Worm (Caenorhabditis elegans) whole organism, early embryonic: ENCODE measurements around the gene srh-97.

Experiments used
- B0310.2 ChIP-seq: sonication (generic microtip); optimal IDR thresholded peaks from 2 replicates; lab custom pipeline; 2016; ENCODE audit warnings: mild to moderate bottlenecking, missing genetic modification characterization, missing compliant biosample characterization
- F13C5.2 ChIP-seq: sonication (generic microtip); optimal IDR thresholded peaks from 2 replicates; lab custom pipeline; 2017; ENCODE audit warnings: mild to moderate bottlenecking, missing genetic modification characterization, inconsistent platforms, missing compliant biosample characterization
- aly-1 ChIP-seq: sonication (generic microtip); optimal IDR thresholded peaks from 2 replicates; lab custom pipeline; 2016; ENCODE audit warnings: missing genetic modification characterization, missing compliant biosample characterization
- ama-1 ChIP-seq: fragments of 150-350 bp; optimal IDR thresholded peaks from 2 replicates; lab custom pipeline; 2014
- ceh-13 ChIP-seq: fragments of 200-800 bp; sonication (Bioruptor generic); optimal IDR thresholded peaks from 2 replicates; lab custom pipeline; 2018; ENCODE audit warnings: mild to moderate bottlenecking, missing genetic modification characterization, missing compliant biosample characterization
- ceh-36 ChIP-seq: sonication (generic microtip); optimal IDR thresholded peaks from 2 replicates; lab custom pipeline; 2016; ENCODE audit warnings: missing genetic modification characterization, inconsistent platforms, missing compliant biosample characterization
- ets-7 ChIP-seq: sonication (generic microtip); optimal IDR thresholded peaks from 2 replicates; lab custom pipeline; 2016; ENCODE audit warnings: missing genotype, missing genetic modification characterization, missing compliant biosample characterization
- flt-1 ChIP-seq: fragments of 200-800 bp; sonication (Bioruptor generic); IDR thresholded peaks from 2 replicates; pipeline ENCODE4 v1.3.6; 2022; ENCODE audit warnings: missing genetic modification characterization, missing compliant biosample characterization
- hmbx-1 ChIP-seq: sonication (generic microtip); optimal IDR thresholded peaks from 2 replicates; lab custom pipeline; 2016; ENCODE audit warnings: mild to moderate bottlenecking, missing genetic modification characterization, missing compliant biosample characterization
- hmg-4 ChIP-seq: fragments of 200-800 bp; sonication (Bioruptor generic); optimal IDR thresholded peaks from 2 replicates; lab custom pipeline; 2018; ENCODE audit warnings: mild to moderate bottlenecking, missing genetic modification characterization, missing compliant biosample characterization
- hnd-1 ChIP-seq: sonication (generic microtip); optimal IDR thresholded peaks from 2 replicates; lab custom pipeline; 2016; ENCODE audit warnings: missing genetic modification characterization, missing compliant biosample characterization
- pes-1 ChIP-seq: fragments of 200-800 bp; sonication (Bioruptor generic); IDR thresholded peaks from 2 replicates; pipeline ENCODE4 v1.3.6; 2022; ENCODE audit warnings: missing genetic modification reagents, missing genetic modification characterization, missing compliant biosample characterization
- scrt-1 ChIP-seq: fragments of 200-800 bp; sonication (Bioruptor generic); IDR thresholded peaks from 2 replicates; pipeline ENCODE4 v1.3.6; 2022; ENCODE audit warnings: missing genetic modification characterization, missing compliant biosample characterization
- sea-1 ChIP-seq: fragments of 200-800 bp; sonication (Bioruptor generic); conservative IDR thresholded peaks from 2 replicates; pipeline ENCODE4 v1.3.6; 2022; ENCODE audit warnings: missing genetic modification characterization, missing compliant biosample characterization
- tbx-11 ChIP-seq: fragments of 200-800 bp; sonication (Bioruptor generic); IDR thresholded peaks from 2 replicates; pipeline ENCODE4 v1.3.6; 2022; ENCODE audit warnings: missing genetic modification characterization, missing compliant biosample characterization
- tbx-37 ChIP-seq: fragments of 200-800 bp; sonication (Bioruptor generic); conservative IDR thresholded peaks from 2 replicates; pipeline ENCODE4 v1.3.6; 2022; ENCODE audit warnings: missing genetic modification reagents, missing genetic modification characterization, missing compliant biosample characterization
- tra-4 ChIP-seq: sonication (generic microtip); optimal IDR thresholded peaks from 2 replicates; lab custom pipeline; 2017; ENCODE audit warnings: missing genetic modification characterization, missing compliant biosample characterization

Gene srh-97

DNA sequence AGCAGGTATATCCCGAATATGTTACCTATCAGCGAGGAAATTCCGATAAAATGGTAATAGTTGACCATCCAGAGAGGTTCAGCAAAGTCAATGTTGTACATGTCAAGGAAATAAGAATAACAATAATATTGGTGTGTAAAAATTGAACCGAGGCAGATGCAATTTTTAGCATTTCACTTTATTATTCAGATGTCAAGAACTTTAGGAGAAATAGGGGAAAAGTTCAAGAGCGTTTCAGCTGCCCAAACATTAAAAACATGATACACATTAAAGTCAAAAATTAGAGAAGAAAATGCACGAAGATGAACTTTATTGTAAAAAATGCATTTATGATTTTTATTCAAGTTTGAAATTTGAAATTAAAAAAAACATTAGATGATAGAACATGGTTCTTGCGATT, 8.6 kb upstream of the srh-97 start, which contains the start of gene sri-69:
Gene sri-69 (minus strand): TSS at position 101 of the 400 bp plus-strand sequence.
- TF ChIP-seq hmg-4 (GFP tag; lab: Kevin White, UChicago), result no peak
- no peak for TF ChIP-seq hnd-1
- TF ChIP-seq flt-1, result no peak
- TF ChIP-seq F13C5.2 (tag; lab: Kevin White, UChicago), result no peak
- TF ChIP-seq ets-7 (tag; lab: Kevin White, UChicago), result no peak
- no peak for TF ChIP-seq tbx-11 (GFP tag; lab: Robert Waterston, UW)
- no peak for TF ChIP-seq tra-4
- TF ChIP-seq sea-1 (GFP tag; lab: Robert Waterston, UW), result no peak
- no peak for TF ChIP-seq ceh-13
- TF ChIP-seq tbx-37, result no peak
- no peak for TF ChIP-seq pes-1 (GFP tag; lab: Robert Waterston, UW)
- TF ChIP-seq scrt-1 (GFP tag; lab: Robert Waterston, UW), result no peak
- no peak for TF ChIP-seq ama-1
- no peak for TF ChIP-seq hmbx-1 (tag; lab: Kevin White, UChicago)
- TF ChIP-seq aly-1, result no peak
- no peak for TF ChIP-seq ceh-36

DNA sequence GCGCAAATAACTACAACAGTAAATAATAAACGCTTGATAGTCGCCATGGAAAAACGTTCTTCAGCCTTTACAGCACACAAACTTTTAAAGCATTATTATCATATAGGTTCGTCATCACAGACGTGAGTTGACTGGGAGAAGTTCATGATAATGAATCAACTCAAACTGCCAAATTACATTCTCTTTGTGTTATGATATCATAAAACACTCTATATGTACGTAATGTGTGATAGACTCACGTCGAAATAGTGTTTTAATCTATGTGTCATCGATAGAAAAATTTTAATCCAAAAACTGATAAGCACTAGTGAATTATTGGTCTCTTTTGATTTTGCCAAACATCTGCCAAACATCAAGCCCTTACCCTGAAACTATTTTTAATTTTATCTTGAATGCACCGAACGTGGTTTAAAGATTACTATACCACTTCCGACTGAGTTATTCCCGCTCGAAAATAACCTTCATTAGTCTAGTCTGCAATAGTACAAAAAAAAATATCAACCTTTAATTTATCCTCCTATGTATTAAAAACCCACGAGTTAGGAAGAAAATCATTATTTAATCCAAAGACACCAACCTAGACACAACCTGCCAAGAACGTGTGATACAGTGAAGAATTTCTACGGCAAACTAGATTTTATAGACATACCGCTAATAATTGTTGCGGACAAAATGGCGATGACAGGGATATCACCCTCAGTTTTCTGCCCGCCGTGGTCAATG, 7.4 kb upstream of the srh-97 start, which contains the start of the genes clc-12 and clec-240:
Gene clc-12 (minus strand): TSS at position 47 of the 723 bp plus-strand sequence.
Gene clec-240 (plus strand): TSS at position 673 of the 723 bp plus-strand sequence.
- TF ChIP-seq tbx-11 (GFP tag; lab: Robert Waterston, UW), result no peak
- TF ChIP-seq pes-1 (GFP tag; lab: Robert Waterston, UW), result no peak
- TF ChIP-seq sea-1 (GFP tag; lab: Robert Waterston, UW), result no peak
- no peak for TF ChIP-seq F13C5.2 (tag; lab: Kevin White, UChicago)
- TF ChIP-seq ama-1, result no peak
- no peak for TF ChIP-seq hmbx-1 (tag; lab: Kevin White, UChicago)
- TF ChIP-seq ceh-13, result no peak
- TF ChIP-seq hnd-1, result no peak
- no peak for TF ChIP-seq ets-7 (tag; lab: Kevin White, UChicago)
- TF ChIP-seq aly-1, result no peak
- TF ChIP-seq hmg-4 (GFP tag; lab: Kevin White, UChicago), result no peak
- TF ChIP-seq tra-4, result no peak
- no peak for TF ChIP-seq B0310.2 (tag; lab: Kevin White, UChicago)
- TF ChIP-seq flt-1, result no peak

DNA sequence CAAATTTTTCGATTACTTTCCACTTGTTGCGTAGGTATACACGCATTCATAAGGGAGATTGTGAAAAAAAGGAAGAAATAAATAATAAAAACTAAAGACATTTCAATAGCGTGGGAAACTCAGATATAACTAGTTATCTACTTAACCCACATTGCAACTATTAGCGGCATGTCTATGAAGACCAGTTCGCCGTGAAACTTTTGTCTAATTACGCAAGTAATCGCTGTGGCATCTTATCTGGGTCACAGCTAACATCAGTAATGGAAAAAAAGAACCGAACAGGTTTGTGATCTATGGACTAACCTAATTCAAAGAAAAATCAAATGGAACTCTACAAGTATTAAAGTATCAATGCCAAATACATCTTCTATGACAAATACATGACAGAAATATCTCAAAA, 3.7 kb upstream of the srh-97 start, which contains the start of gene clec-241:
Gene clec-241 (minus strand): TSS at position 101 of the 400 bp plus-strand sequence.
- TF ChIP-seq scrt-1 (GFP tag; lab: Robert Waterston, UW), result no peak
- no peak for TF ChIP-seq hnd-1
- TF ChIP-seq ceh-13, result no peak
- no peak for TF ChIP-seq tbx-37
- TF ChIP-seq F13C5.2 (tag; lab: Kevin White, UChicago), result no peak
- no peak for TF ChIP-seq tra-4
- no peak for TF ChIP-seq flt-1
- no peak for TF ChIP-seq B0310.2 (tag; lab: Kevin White, UChicago)
- TF ChIP-seq hmg-4 (GFP tag; lab: Kevin White, UChicago), result no peak
- no peak for TF ChIP-seq ets-7 (tag; lab: Kevin White, UChicago)
- no peak for TF ChIP-seq hmbx-1 (tag; lab: Kevin White, UChicago)
- no peak for TF ChIP-seq tbx-11 (GFP tag; lab: Robert Waterston, UW)
- TF ChIP-seq sea-1 (GFP tag; lab: Robert Waterston, UW), result no peak
- no peak for TF ChIP-seq pes-1 (GFP tag; lab: Robert Waterston, UW)
- TF ChIP-seq aly-1, result no peak
- no peak for TF ChIP-seq ama-1
- TF ChIP-seq ceh-36, result no peak

DNA sequence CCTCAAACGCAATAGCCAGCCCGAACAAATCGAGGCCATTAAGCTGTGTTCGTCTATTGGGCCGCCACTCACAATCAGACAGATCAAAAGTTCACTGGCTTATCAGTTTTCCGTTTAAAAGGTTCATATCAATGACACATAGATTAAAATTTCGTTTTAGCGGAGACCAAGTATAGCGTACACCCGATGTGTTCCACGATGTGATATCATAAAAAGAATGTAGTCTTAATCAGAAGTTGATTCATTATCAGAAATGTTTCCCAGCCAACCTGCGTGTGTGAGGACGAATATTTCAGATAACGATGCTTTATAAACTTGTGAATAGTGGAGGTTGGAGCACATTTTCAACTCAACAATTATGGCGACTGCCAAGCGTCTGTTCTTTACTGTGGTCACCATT, 2.8 kb upstream of the srh-97 start, which contains the start of gene clc-13:
Gene clc-13 (plus strand): TSS at position 359 of the 400 bp plus-strand sequence.
- TF ChIP-seq B0310.2 (tag; lab: Kevin White, UChicago), result no peak
- TF ChIP-seq ets-7 (tag; lab: Kevin White, UChicago), result no peak
- no peak for TF ChIP-seq tbx-11 (GFP tag; lab: Robert Waterston, UW)
- no peak for TF ChIP-seq tbx-37
- no peak for TF ChIP-seq flt-1
- TF ChIP-seq pes-1 (GFP tag; lab: Robert Waterston, UW), result no peak
- TF ChIP-seq aly-1, result no peak
- TF ChIP-seq hnd-1, result no peak
- TF ChIP-seq F13C5.2 (tag; lab: Kevin White, UChicago), result no peak
- TF ChIP-seq tra-4, result no peak
- no peak for TF ChIP-seq ama-1
- no peak for TF ChIP-seq ceh-13
- TF ChIP-seq sea-1 (GFP tag; lab: Robert Waterston, UW), result no peak
- no peak for TF ChIP-seq scrt-1 (GFP tag; lab: Robert Waterston, UW)
- no peak for TF ChIP-seq hmbx-1 (tag; lab: Kevin White, UChicago)
- TF ChIP-seq ceh-36, result no peak
- TF ChIP-seq hmg-4 (GFP tag; lab: Kevin White, UChicago), result no peak

DNA sequence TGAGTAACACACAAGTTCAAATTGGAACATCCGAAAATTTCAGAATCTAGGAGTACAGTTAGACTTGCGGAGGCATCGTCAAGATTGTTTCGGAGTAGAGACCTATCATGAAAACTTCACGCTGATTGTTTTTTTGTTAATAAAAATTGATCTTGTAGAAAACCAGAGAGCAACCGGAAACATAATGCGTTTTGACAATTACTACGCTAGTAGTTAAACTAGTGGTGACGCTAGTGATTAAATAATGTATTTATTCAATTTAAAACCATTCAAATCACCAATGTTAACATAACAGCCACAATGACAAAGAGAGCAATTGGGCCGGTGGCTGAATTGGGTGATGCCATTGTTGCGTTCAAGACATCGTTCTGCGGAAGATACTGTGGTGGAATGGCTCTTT, 2.8 kb downstream of the srh-97 start, which contains the start of gene F49H6.17:
Gene F49H6.17 (plus strand): TSS at position 301 of the 400 bp plus-strand sequence.
- TF ChIP-seq sea-1 (GFP tag; lab: Robert Waterston, UW), result no peak
- no peak for TF ChIP-seq hnd-1

DNA sequence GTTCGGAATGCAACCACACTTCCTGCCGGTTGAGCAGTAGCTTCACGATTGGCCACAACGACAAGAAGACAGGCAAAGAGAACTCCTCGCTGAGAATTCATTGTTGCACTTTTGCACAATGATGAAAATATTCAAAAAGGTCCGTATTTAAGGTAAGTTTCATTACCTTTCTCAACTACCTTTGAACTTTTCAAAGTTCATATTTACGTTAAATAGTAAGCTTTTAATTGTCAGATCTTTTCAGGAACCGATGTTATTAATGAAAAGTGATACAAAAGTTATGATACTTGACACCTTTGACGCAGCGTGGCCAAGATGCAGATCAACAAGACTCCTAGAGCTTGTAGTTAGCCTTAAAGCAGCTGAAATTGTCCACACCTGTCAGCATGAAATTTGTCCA, 4.5 kb downstream of the srh-97 start, which contains the start of gene F49H6.12:
Gene F49H6.12 (minus strand): TSS at position 101 of the 400 bp plus-strand sequence.
- TF ChIP-seq tra-4, result no peak
- TF ChIP-seq ets-7 (tag; lab: Kevin White, UChicago), result no peak
- TF ChIP-seq ceh-13, result no peak
- TF ChIP-seq tbx-11 (GFP tag; lab: Robert Waterston, UW), result no peak
- TF ChIP-seq aly-1, result no peak
- TF ChIP-seq hmbx-1 (tag; lab: Kevin White, UChicago), result no peak
- TF ChIP-seq ceh-36, result no peak
- no peak for TF ChIP-seq B0310.2 (tag; lab: Kevin White, UChicago)
- no peak for TF ChIP-seq flt-1
- TF ChIP-seq F13C5.2 (tag; lab: Kevin White, UChicago), result no peak
- TF ChIP-seq sea-1 (GFP tag; lab: Robert Waterston, UW), result no peak
- no peak for TF ChIP-seq pes-1 (GFP tag; lab: Robert Waterston, UW)
- TF ChIP-seq tbx-37, result no peak
- TF ChIP-seq hnd-1, result no peak
- no peak for TF ChIP-seq scrt-1 (GFP tag; lab: Robert Waterston, UW)
- no peak for TF ChIP-seq ama-1
- TF ChIP-seq hmg-4 (GFP tag; lab: Kevin White, UChicago), result no peak
